Fruit fly (Drosophila melanogaster) whole organism, embryonic: ENCODE data around the gene mRpL17.

ENCODE experiments used
- Adf1 ChIP-seq: fragments of 200-800 bp; sonication (Bioruptor generic); IDR thresholded peaks from 2 replicates; pipeline ENCODE4 v1.3.6; 2022; ENCODE audit warnings: missing biosample characterization, missing genetic modification characterization
- Bgb ChIP-seq: fragments of 200-800 bp; sonication (Bioruptor generic); IDR thresholded peaks from 2 replicates; pipeline ENCODE4 v1.3.6; 2022; ENCODE audit warnings: missing biosample characterization, missing genetic modification characterization; ENCODE audit not compliant: partially characterized antibody
- CG10366 ChIP-seq: fragments of 200-800 bp; sonication (Bioruptor generic); IDR thresholded peaks from 2 replicates; pipeline ENCODE4 v1.3.6; 2022; ENCODE audit warnings: missing biosample characterization, missing genetic modification characterization
- CG10462 ChIP-seq: fragments of 200-800 bp; sonication (Bioruptor generic); optimal IDR thresholded peaks from 2 replicates; lab custom pipeline; 2016; ENCODE audit warnings: missing biosample characterization, missing genetic modification characterization
- CG10654 ChIP-seq: fragments of 200-800 bp; sonication (Bioruptor generic); optimal IDR thresholded peaks from 2 replicates; lab custom pipeline; 2016; ENCODE audit warnings: missing biosample characterization, missing genetic modification characterization
- CG11504 ChIP-seq: fragments of 200-800 bp; sonication (Bioruptor generic); optimal IDR thresholded peaks from 3 replicates; lab custom pipeline; 2019; ENCODE audit warnings: missing biosample characterization, mild to moderate bottlenecking, missing genetic modification characterization, moderate library complexity
- CG11560 ChIP-seq: fragments of 200-800 bp; sonication (Bioruptor generic); IDR thresholded peaks from 3 replicates; pipeline ENCODE4 v1.3.6; 2022; ENCODE audit warnings: missing biosample characterization, missing genetic modification characterization
- CG11723 ChIP-seq: fragments of 200-800 bp; sonication (Bioruptor generic); optimal IDR thresholded peaks from 2 replicates; lab custom pipeline; 2017; ENCODE audit warnings: missing biosample characterization, mild to moderate bottlenecking, missing genetic modification characterization
- CG12744 ChIP-seq: fragments of 200-800 bp; sonication (Bioruptor generic); optimal IDR thresholded peaks from 2 replicates; lab custom pipeline; 2016; ENCODE audit warnings: missing biosample characterization, missing genetic modification characterization
- CG13123 ChIP-seq: fragments of 200-800 bp; sonication (Bioruptor generic); optimal IDR thresholded peaks from 2 replicates; lab custom pipeline; 2016; ENCODE audit warnings: missing biosample characterization, missing genetic modification characterization
- CG14860 ChIP-seq: fragments of 200-800 bp; sonication (Bioruptor generic); IDR thresholded peaks from 3 replicates; pipeline ENCODE4 v1.3.6; 2022; ENCODE audit warnings: missing biosample characterization, missing genetic modification characterization; ENCODE audit not compliant: partially characterized antibody
- CG15269 ChIP-seq: fragments of 200-800 bp; sonication (Bioruptor generic); optimal IDR thresholded peaks from 2 replicates; lab custom pipeline; 2018; ENCODE audit warnings: missing biosample characterization, mild to moderate bottlenecking, missing genetic modification characterization, moderate library complexity
- CG1647 ChIP-seq: fragments of 200-800 bp; sonication (Bioruptor generic); optimal IDR thresholded peaks from 3 replicates; lab custom pipeline; 2016; ENCODE audit warnings: missing biosample characterization, missing genetic modification characterization
- CG17568 ChIP-seq: fragments of 200-800 bp; sonication (Bioruptor generic); optimal IDR thresholded peaks from 2 replicates; lab custom pipeline; 2018; ENCODE audit warnings: missing biosample characterization, mild to moderate bottlenecking, missing genetic modification characterization, moderate library complexity
- CG18619 ChIP-seq: fragments of 200-800 bp; sonication (Bioruptor generic); optimal IDR thresholded peaks from 3 replicates; lab custom pipeline; 2017; ENCODE audit warnings: missing biosample characterization, mild to moderate bottlenecking, missing genetic modification characterization
- CG2199 ChIP-seq: fragments of 200-800 bp; sonication (Bioruptor generic); IDR thresholded peaks from 3 replicates; pipeline ENCODE4 v1.3.6; 2022; ENCODE audit warnings: missing biosample characterization, missing genetic modification characterization
- CG2875 ChIP-seq: fragments of 200-800 bp; sonication (Bioruptor generic); optimal IDR thresholded peaks from 2 replicates; lab custom pipeline; 2017; ENCODE audit warnings: missing biosample characterization, mild to moderate bottlenecking, missing genetic modification characterization, missing genetic modification reagents
- CG30020 ChIP-seq: fragments of 200-800 bp; optimal IDR thresholded peaks from 2 replicates; lab custom pipeline; 2019; ENCODE audit warnings: missing biosample characterization, mild to moderate bottlenecking, missing genetic modification characterization, moderate library complexity
- CG30403 ChIP-seq: fragments of 200-800 bp; sonication (Bioruptor generic); optimal IDR thresholded peaks from 3 replicates; lab custom pipeline; 2016; ENCODE audit warnings: missing biosample characterization, missing genetic modification characterization
- CG3163 ChIP-seq: fragments of 200-800 bp; sonication (Bioruptor generic); optimal IDR thresholded peaks from 3 replicates; lab custom pipeline; 2016; ENCODE audit warnings: missing biosample characterization, missing genetic modification characterization
- CG33557 ChIP-seq: fragments of 200-800 bp; sonication (Bioruptor generic); optimal IDR thresholded peaks from 2 replicates; lab custom pipeline; 2019; ENCODE audit warnings: missing biosample characterization, mild to moderate bottlenecking, missing genetic modification characterization, moderate library complexity
- CG34224 ChIP-seq: fragments of 200-800 bp; sonication (Bioruptor generic); IDR thresholded peaks from 3 replicates; pipeline ENCODE4 v1.3.6; 2022; ENCODE audit warnings: missing biosample characterization, missing genetic modification characterization; ENCODE audit not compliant: partially characterized antibody
- CG3995 ChIP-seq: fragments of 200-800 bp; sonication (Bioruptor generic); optimal IDR thresholded peaks from 3 replicates; lab custom pipeline; 2016; ENCODE audit warnings: missing biosample characterization, missing genetic modification characterization
- CG4282 ChIP-seq: fragments of 200-800 bp; sonication (Bioruptor generic); optimal IDR thresholded peaks from 2 replicates; lab custom pipeline; 2016; ENCODE audit warnings: missing biosample characterization, missing genetic modification characterization
- CG7745 ChIP-seq: fragments of 200-800 bp; sonication (Bioruptor generic); optimal IDR thresholded peaks from 2 replicates; lab custom pipeline; 2018; ENCODE audit warnings: missing biosample characterization, mild to moderate bottlenecking, missing genetic modification characterization, moderate library complexity
- CoRest ChIP-seq: fragments of 200-800 bp; sonication (Bioruptor generic); optimal IDR thresholded peaks from 3 replicates; lab custom pipeline; 2018; ENCODE audit warnings: missing biosample characterization, mild to moderate bottlenecking, missing genetic modification characterization, moderate library complexity
- Deaf1 ChIP-seq: fragments of 200-800 bp; optimal IDR thresholded peaks from 3 replicates; lab custom pipeline; 2019; ENCODE audit warnings: missing biosample characterization, mild to moderate bottlenecking, missing genetic modification characterization, moderate library complexity
- Dfd ChIP-seq, 2 experiments: fragments of >200 bp; optimal IDR thresholded peaks; 2 replicates each; lab custom pipeline; 2017; ENCODE audit warnings: missing biosample characterization in 2 of 2, missing genetic modification characterization in 2 of 2
- Drgx ChIP-seq: fragments of 200-800 bp; sonication (Bioruptor generic); IDR thresholded peaks from 2 replicates; pipeline ENCODE4 v1.3.6; 2022; ENCODE audit warnings: missing biosample characterization, missing genetic modification characterization
- Fer3 ChIP-seq: fragments of 200-800 bp; sonication (Bioruptor generic); optimal IDR thresholded peaks from 2 replicates; lab custom pipeline; 2018; ENCODE audit warnings: missing biosample characterization, mild to moderate bottlenecking, missing genetic modification characterization, moderate library complexity
- Hand ChIP-seq: fragments of 200-800 bp; sonication (Bioruptor generic); optimal IDR thresholded peaks from 2 replicates; lab custom pipeline; 2017; ENCODE audit warnings: mild to moderate bottlenecking, missing biosample characterization, missing genetic modification reagents, missing genetic modification characterization
- HmgD ChIP-seq: fragments of 200-800 bp; sonication (Bioruptor generic); optimal IDR thresholded peaks from 3 replicates; lab custom pipeline; 2016; ENCODE audit warnings: missing biosample characterization, missing genetic modification characterization
- Mes4 ChIP-seq: fragments of 200-800 bp; sonication (Bioruptor generic); optimal IDR thresholded peaks from 2 replicates; lab custom pipeline; 2016; ENCODE audit warnings: missing biosample characterization, missing genetic modification characterization
- Neu2 ChIP-seq: fragments of 200-800 bp; sonication (Bioruptor generic); optimal IDR thresholded peaks from 3 replicates; lab custom pipeline; 2016; ENCODE audit warnings: missing biosample characterization, missing genetic modification characterization, borderline replicate concordance
- Nf-YA ChIP-seq: fragments of 200-800 bp; sonication (Bioruptor generic); IDR thresholded peaks from 2 replicates; pipeline ENCODE4 v1.3.6; 2022; ENCODE audit warnings: missing biosample characterization, missing genetic modification characterization
- btn ChIP-seq: fragments of 200-800 bp; sonication (Bioruptor generic); optimal IDR thresholded peaks from 2 replicates; lab custom pipeline; 2016; ENCODE audit warnings: missing biosample characterization, missing genetic modification characterization
- croc ChIP-seq: fragments of 200-800 bp; sonication (Bioruptor generic); conservative IDR thresholded peaks from 3 replicates; pipeline ENCODE4 v1.3.6; 2022; ENCODE audit warnings: missing biosample characterization, missing genetic modification characterization
- cwo ChIP-seq: fragments of 200-800 bp; sonication (Bioruptor generic); optimal IDR thresholded peaks from 3 replicates; lab custom pipeline; 2017; ENCODE audit warnings: missing biosample characterization, missing genetic modification characterization, mild to moderate bottlenecking, moderate library complexity, missing genetic modification reagents
- dpn ChIP-seq, 2 experiments: fragments of 200-800 bp; sonication (Bioruptor generic); optimal IDR thresholded peaks; 3 replicates each; lab custom pipeline; 2016; ENCODE audit warnings: missing biosample characterization in 2 of 2, missing genetic modification characterization in 2 of 2
- ftz-f1 ChIP-seq: fragments of 200-800 bp; sonication (Bioruptor generic); optimal IDR thresholded peaks from 2 replicates; lab custom pipeline; 2016; ENCODE audit warnings: missing biosample characterization, missing genetic modification characterization
- hb ChIP-seq: fragments of 200-800 bp; sonication (Bioruptor generic); IDR thresholded peaks from 3 replicates; pipeline ENCODE4 v1.3.6; 2022; ENCODE audit warnings: missing biosample characterization, missing genetic modification characterization; ENCODE audit not compliant: partially characterized antibody
- hkb ChIP-seq, 2 experiments: fragments of 200-800 bp in 1 of 2; fragments of >200 bp in 1 of 2; sonication (Bioruptor generic) in 1 of 2; IDR thresholded peaks in 1 of 2; optimal IDR thresholded peaks in 1 of 2; 2 replicates each; pipeline versions ENCODE4 v1.3.6 to Lab custom; 2017 to 2022; ENCODE audit warnings: missing biosample characterization in 1 of 2, missing genetic modification characterization in 1 of 2
- kah ChIP-seq: fragments of 200-800 bp; sonication (Bioruptor generic); optimal IDR thresholded peaks from 2 replicates; lab custom pipeline; 2018; ENCODE audit warnings: missing biosample characterization, mild to moderate bottlenecking, missing genetic modification characterization
- lmd ChIP-seq: fragments of 200-800 bp; sonication (Bioruptor generic); IDR thresholded peaks from 2 replicates; pipeline ENCODE4 v1.3.6; 2022; ENCODE audit warnings: missing biosample characterization, missing genetic modification characterization
- luna ChIP-seq: fragments of 200-800 bp; sonication (Bioruptor generic); optimal IDR thresholded peaks from 2 replicates; lab custom pipeline; 2016; ENCODE audit warnings: missing biosample characterization, missing genetic modification characterization
- mld ChIP-seq: fragments of 200-800 bp; sonication (Bioruptor generic); IDR thresholded peaks from 3 replicates; pipeline ENCODE4 v1.3.6; 2022; ENCODE audit warnings: missing biosample characterization, missing genetic modification characterization; ENCODE audit not compliant: partially characterized antibody
- p53 ChIP-seq: fragments of 200-800 bp; sonication (Bioruptor generic); optimal IDR thresholded peaks from 2 replicates; lab custom pipeline; 2016; ENCODE audit warnings: missing biosample characterization, missing genetic modification characterization
- peb ChIP-seq: fragments of 200-800 bp; sonication (Bioruptor generic); IDR thresholded peaks from 2 replicates; pipeline ENCODE4 v1.3.6; 2022; ENCODE audit warnings: missing biosample characterization, missing genetic modification characterization
- psq ChIP-seq: fragments of 200-800 bp; sonication (Bioruptor generic); optimal IDR thresholded peaks from 2 replicates; lab custom pipeline; 2017; ENCODE audit warnings: missing biosample characterization, missing genetic modification characterization
- slp2 ChIP-seq: fragments of 200-800 bp; sonication (Bioruptor generic); optimal IDR thresholded peaks from 2 replicates; lab custom pipeline; 2016; ENCODE audit warnings: missing biosample characterization, missing genetic modification characterization
- tgo ChIP-seq: fragments of 200-800 bp; sonication (Bioruptor generic); IDR thresholded peaks from 3 replicates; pipeline ENCODE4 v1.3.6; 2022; ENCODE audit warnings: missing biosample characterization, missing genetic modification characterization
- trem ChIP-seq: fragments of 200-800 bp; optimal IDR thresholded peaks from 3 replicates; lab custom pipeline; 2019; ENCODE audit warnings: missing biosample characterization, mild to moderate bottlenecking, missing genetic modification characterization, moderate library complexity

The mRpL17 gene

dm6 chr3L:282276-282675 is 17.7 kb downstream of the mRpL17 start (continued):
- peak; percentile 79 for TF ChIP-seq psq
- no peak; the same call in 1 of the 2 replicates for TF ChIP-seq Adf1 (GFP tag; lab: Robert Waterston, UW)
- TF ChIP-seq CG33557, result no peak
- no peak for TF ChIP-seq CG2199 (GFP tag; lab: Robert Waterston, UW)
- peak; percentile 58 for TF ChIP-seq kah (GFP tag; lab: Kevin White, UChicago)
- TF ChIP-seq Hand (GFP tag; lab: Kevin White, UChicago), result no peak
- TF ChIP-seq CG3163, result no peak
- no peak for TF ChIP-seq Neu2 (GFP tag; lab: Kevin White, UChicago)
- TF ChIP-seq mld, result no peak
- TF ChIP-seq CG12744 (GFP tag; lab: Kevin White, UChicago), result no peak
- no peak for TF ChIP-seq Mes4
- TF ChIP-seq btn (GFP tag; lab: Kevin White, UChicago), result no peak
- TF ChIP-seq CoRest (tag; lab: Kevin White, UChicago), result no peak
- no peak for TF ChIP-seq CG7745
- peak; percentile 42; the same call in 1 of the 2 replicates for TF ChIP-seq Bgb (GFP tag; lab: Robert Waterston, UW)
- peak; percentile 88 for TF ChIP-seq Deaf1 (tag; lab: Kevin White, UChicago)
- no peak for TF ChIP-seq peb (GFP tag; lab: Robert Waterston, UW)
- no peak for TF ChIP-seq hb (GFP tag; lab: Robert Waterston, UW)
- no peak for TF ChIP-seq CG17568 (GFP tag; lab: Kevin White, UChicago)
- TF ChIP-seq lmd (GFP tag; lab: Robert Waterston, UW), result no peak
- no peak for TF ChIP-seq CG2875
- peak; percentile 99 for TF ChIP-seq CG11504
- no peak for TF ChIP-seq CG11560
- TF ChIP-seq CG10654 (GFP tag; lab: Kevin White, UChicago), result no peak
- no peak for TF ChIP-seq CG30403 (GFP tag; lab: Kevin White, UChicago)
- TF ChIP-seq dpn (GFP tag; optimal IDR thresholded peaks at IDR 0.05; lab: Kevin White, UChicago), result no peak
- TF ChIP-seq tgo (GFP tag; lab: Robert Waterston, UW), result no peak
- peak; percentile 15 for TF ChIP-seq cwo
- peak; percentile 19; the same call in 1 of the 2 replicates for TF ChIP-seq Drgx (GFP tag; lab: Robert Waterston, UW)
- no peak for TF ChIP-seq p53 (GFP tag; lab: Kevin White, UChicago)
- TF ChIP-seq CG3995 (GFP tag; lab: Kevin White, UChicago), result no peak
- no peak for TF ChIP-seq hkb (optimal IDR thresholded peaks at IDR 0.05; lab: Kevin White, UChicago)
- 0 out of 2 replicates have a peak, but pooled peaks have one; percentile 32 for TF ChIP-seq hkb (GFP tag; IDR thresholded peaks at IDR 0.05; lab: Robert Waterston, UW)
- TF ChIP-seq CG13123 (GFP tag; lab: Kevin White, UChicago), result no peak
- TF ChIP-seq CG10366, result no peak
- TF ChIP-seq CG14860, result no peak
- TF ChIP-seq CG30020 (tag; lab: Kevin White, UChicago), result no peak
- no peak for TF ChIP-seq CG15269
- no peak for TF ChIP-seq CG1647 (GFP tag; lab: Kevin White, UChicago)

- TF ChIP-seq CG34224 (GFP tag; lab: Robert Waterston, UW) (no peak), Dfd (GFP tag; optimal IDR thresholded peaks at IDR 0.05; lab: Kevin White, UChicago) (no peak), luna (GFP tag; lab: Kevin White, UChicago) (no peak), HmgD (GFP tag; lab: Kevin White, UChicago) (no peak), CG4282 (no peak), croc (no peak), slp2 (GFP tag; lab: Kevin White, UChicago) (no peak), CG10462 (GFP tag; lab: Kevin White, UChicago) (no peak), trem (tag; lab: Kevin White, UChicago) (no peak), CG11723 (GFP tag; lab: Kevin White, UChicago) (no peak), ftz-f1 (no peak), Nf-YA (GFP tag; lab: Robert Waterston, UW) (no peak), CG18619 (GFP tag; lab: Kevin White, UChicago) (no peak), Fer3 (no peak)
These were observed 19.7 kb downstream of the mRpL17 start for dm6 chr3L:284253-284652.
